Fruit fly (Drosophila melanogaster) whole organism, pupa: ENCODE data around the gene Ndc1.
A peak's percentile ranks its signal among the peaks of the same experiment; 100 is the strongest.

ENCODE experiments used
- CG10348 ChIP-seq: fragments of 200-800 bp; sonication (Bioruptor generic); IDR thresholded peaks from 2 replicates; pipeline ENCODE4 v1.3.6; 2022; ENCODE audit warnings: missing biosample characterization, missing genetic modification characterization
- CG12605 ChIP-seq: fragments of 200-800 bp; sonication (Bioruptor generic); IDR thresholded peaks from 2 replicates; pipeline ENCODE4 v1.3.6; 2022; ENCODE audit warnings: missing biosample characterization, missing genetic modification characterization
- CG13204 ChIP-seq: fragments of 200-800 bp; sonication (Bioruptor generic); optimal IDR thresholded peaks from 2 replicates; lab custom pipeline; 2018; ENCODE audit warnings: missing biosample characterization, mild to moderate bottlenecking, missing genetic modification characterization, moderate library complexity
- CG14655 ChIP-seq: fragments of 200-800 bp; sonication (Bioruptor generic); optimal IDR thresholded peaks from 3 replicates; lab custom pipeline; 2017; ENCODE audit warnings: mild to moderate bottlenecking, missing biosample characterization, missing genetic modification reagents, missing genetic modification characterization
- CG15710 ChIP-seq: fragments of 200-800 bp; sonication (Bioruptor generic); optimal IDR thresholded peaks from 2 replicates; lab custom pipeline; 2018; ENCODE audit warnings: missing biosample characterization, mild to moderate bottlenecking, missing genetic modification characterization, moderate library complexity
- CG17806 ChIP-seq: fragments of 200-800 bp; sonication (Bioruptor generic); optimal IDR thresholded peaks from 2 replicates; lab custom pipeline; 2018; ENCODE audit warnings: missing biosample characterization, mild to moderate bottlenecking, missing genetic modification characterization, moderate library complexity
- CG32121 ChIP-seq: fragments of 200-800 bp; sonication (Bioruptor generic); IDR thresholded peaks from 2 replicates; pipeline ENCODE4 v1.3.6; 2022; ENCODE audit warnings: missing biosample characterization, missing genetic modification characterization
- CG34367 ChIP-seq: fragments of 200-800 bp; sonication (Bioruptor generic); optimal IDR thresholded peaks from 2 replicates; lab custom pipeline; 2018; ENCODE audit warnings: missing biosample characterization, mild to moderate bottlenecking, missing genetic modification characterization
- CG4496 ChIP-seq: fragments of 200-800 bp; sonication (Bioruptor generic); IDR thresholded peaks from 3 replicates; pipeline ENCODE4 v1.3.6; 2022; ENCODE audit warnings: missing biosample characterization, missing genetic modification characterization
- CG8159 ChIP-seq: fragments of 200-800 bp; sonication (Bioruptor generic); optimal IDR thresholded peaks from 3 replicates; lab custom pipeline; 2018; ENCODE audit warnings: missing biosample characterization, mild to moderate bottlenecking, missing genetic modification characterization, moderate library complexity
- CG8301 ChIP-seq: fragments of 200-800 bp; sonication (Bioruptor generic); optimal IDR thresholded peaks from 2 replicates; lab custom pipeline; 2018; ENCODE audit warnings: missing biosample characterization, mild to moderate bottlenecking, missing genetic modification characterization
- CG9948 ChIP-seq: fragments of 200-800 bp; sonication (Bioruptor generic); optimal IDR thresholded peaks from 2 replicates; lab custom pipeline; 2018; ENCODE audit warnings: missing biosample characterization, mild to moderate bottlenecking, missing genetic modification characterization, moderate library complexity
- D1 ChIP-seq: fragments of 200-800 bp; sonication (Bioruptor generic); optimal IDR thresholded peaks from 2 replicates; lab custom pipeline; 2018; ENCODE audit warnings: missing biosample characterization, mild to moderate bottlenecking, missing genetic modification characterization, moderate library complexity
- EcR ChIP-seq: fragments of 200-800 bp; sonication (Bioruptor generic); optimal IDR thresholded peaks from 3 replicates; lab custom pipeline; 2019; ENCODE audit warnings: missing biosample characterization, missing genetic modification characterization, mild to moderate bottlenecking, moderate library complexity, missing genetic modification reagents
- Ets98B ChIP-seq: fragments of 200-800 bp; sonication (Bioruptor generic); IDR thresholded peaks from 2 replicates; pipeline ENCODE4 v1.3.6; 2022; ENCODE audit warnings: missing biosample characterization, missing genetic modification characterization
- Pif1A ChIP-seq: fragments of 200-800 bp; sonication (Bioruptor generic); optimal IDR thresholded peaks from 3 replicates; lab custom pipeline; 2016; ENCODE audit warnings: missing biosample characterization, missing genetic modification characterization
- Pif1B ChIP-seq: fragments of 200-800 bp; sonication (Bioruptor generic); optimal IDR thresholded peaks from 3 replicates; lab custom pipeline; 2016; ENCODE audit warnings: missing biosample characterization, missing genetic modification characterization
- Snoo ChIP-seq: fragments of 200-800 bp; sonication (Bioruptor generic); optimal IDR thresholded peaks from 3 replicates; lab custom pipeline; 2017; ENCODE audit warnings: missing biosample characterization, mild to moderate bottlenecking, missing genetic modification characterization, inconsistent platforms
- fd96Ca ChIP-seq: fragments of 200-800 bp; sonication (Bioruptor generic); IDR thresholded peaks from 3 replicates; pipeline ENCODE4 v1.3.6; 2022; ENCODE audit warnings: missing biosample characterization, missing genetic modification characterization
- gl ChIP-seq: fragments of 200-800 bp; sonication (Bioruptor generic); optimal IDR thresholded peaks from 2 replicates; lab custom pipeline; 2018; ENCODE audit warnings: missing biosample characterization, mild to moderate bottlenecking, missing genetic modification characterization
- rn ChIP-seq: fragments of 200-800 bp; sonication (Bioruptor generic); IDR thresholded peaks from 2 replicates; pipeline ENCODE4 v1.3.6; 2022; ENCODE audit warnings: missing biosample characterization, missing genetic modification characterization

Ndc1 gene

dm6 chr3R:23943843-23944356 is 19.7 kb downstream of the Ndc1 start:
- no peak for TF ChIP-seq gl
- TF ChIP-seq CG13204 (GFP tag; lab: Kevin White, UChicago): no peak
- TF ChIP-seq CG14655: no peak
- TF ChIP-seq D1 (tag; lab: Kevin White, UChicago): no peak
- no peak for TF ChIP-seq CG10348 (GFP tag; lab: Robert Waterston, UW)
- no peak for TF ChIP-seq Pif1B (GFP tag; lab: Kevin White, UChicago)
- TF ChIP-seq CG8301 (tag; lab: Kevin White, UChicago): no peak
- no peak for TF ChIP-seq CG8159
- TF ChIP-seq Snoo (tag; lab: Kevin White, UChicago): no peak
- TF ChIP-seq Ets98B (GFP tag; lab: Robert Waterston, UW): no peak
- TF ChIP-seq CG15710 (tag; lab: Kevin White, UChicago): no peak
- TF ChIP-seq CG32121: no peak
- no peak for TF ChIP-seq rn
- no peak for TF ChIP-seq CG9948 (tag; lab: Kevin White, UChicago)
- TF ChIP-seq CG12605 (GFP tag; lab: Robert Waterston, UW): no peak
- no peak for TF ChIP-seq CG17806 (tag; lab: Kevin White, UChicago)
- no peak for TF ChIP-seq EcR (GFP tag; lab: Kevin White, UChicago)

- TF ChIP-seq fd96Ca (GFP tag; lab: Robert Waterston, UW) (no peak), CG8159 (no peak), CG13204 (GFP tag; lab: Kevin White, UChicago) (no peak), CG17806 (tag; lab: Kevin White, UChicago) (no peak), CG9948 (tag; lab: Kevin White, UChicago) (no peak), CG12605 (GFP tag; lab: Robert Waterston, UW) (no peak), CG10348 (GFP tag; lab: Robert Waterston, UW) (no peak), D1 (tag; lab: Kevin White, UChicago) (no peak), Ets98B (GFP tag; lab: Robert Waterston, UW) (no peak), CG32121 (no peak), CG34367 (tag; lab: Kevin White, UChicago) (no peak), CG14655 (no peak), CG4496 (GFP tag; lab: Robert Waterston, UW) (no peak)
Observed at dm6 chr3R:23947002-23947401, 22.8 kb downstream of the Ndc1 start.

dm6 chr3R:23948324-23948465 is 24.0 kb downstream of the Ndc1 start, which contains the start of gene CG12268:
TSS of gene CG12268 (minus strand) at chr3R:23948424.
- no peak for TF ChIP-seq CG12605 (GFP tag; lab: Robert Waterston, UW)
- TF ChIP-seq CG15710 (tag; lab: Kevin White, UChicago): no peak
- no peak for TF ChIP-seq CG17806 (tag; lab: Kevin White, UChicago)
- TF ChIP-seq CG32121: no peak
- TF ChIP-seq, all 21 proteins: peak for 0

- TF ChIP-seq CG34367 (tag; lab: Kevin White, UChicago) (peak; percentile 95), CG9948 (tag; lab: Kevin White, UChicago) (peak; percentile 96), CG8301 (tag; lab: Kevin White, UChicago) (peak; percentile 89), EcR (GFP tag; lab: Kevin White, UChicago) (peak; percentile 62), CG4496 (GFP tag; lab: Robert Waterston, UW) (peak; percentile 72; the same call in 2 of the 3 replicates), Ets98B (GFP tag; lab: Robert Waterston, UW) (peak; percentile 15), gl (peak; percentile 82), CG17806 (tag; lab: Kevin White, UChicago) (peak; percentile 95), Pif1A (GFP tag; lab: Kevin White, UChicago) (peak; percentile 94), fd96Ca (GFP tag; lab: Robert Waterston, UW) (peak; percentile 50; the same call in 2 of the 3 replicates), Pif1B (GFP tag; lab: Kevin White, UChicago) (peak; percentile 93), CG14655 (peak; percentile 93), D1 (tag; lab: Kevin White, UChicago) (peak; percentile 93), CG8159 (peak; percentile 99), Snoo (tag; lab: Kevin White, UChicago) (peak; percentile 91), CG15710 (tag; lab: Kevin White, UChicago) (peak; percentile 98), CG12605 (GFP tag; lab: Robert Waterston, UW) (peak; percentile 47), CG10348 (GFP tag; lab: Robert Waterston, UW) (peak; percentile 17; the same call in 1 of the 2 replicates), CG13204 (GFP tag; lab: Kevin White, UChicago) (peak; percentile 88), CG32121 (peak; percentile 72), rn (peak; percentile 47; the same call in 1 of the 2 replicates)
Observed at dm6 chr3R:23948466-23949413, 24.5 kb downstream of the Ndc1 start.

- TF ChIP-seq CG15710 (tag; lab: Kevin White, UChicago) (no peak), CG4496 (GFP tag; lab: Robert Waterston, UW) (no peak), Pif1A (GFP tag; lab: Kevin White, UChicago) (peak; percentile 26), CG8301 (tag; lab: Kevin White, UChicago) (peak; percentile 20), CG13204 (GFP tag; lab: Kevin White, UChicago) (no peak), gl (no peak), CG34367 (tag; lab: Kevin White, UChicago) (no peak), CG10348 (GFP tag; lab: Robert Waterston, UW) (no peak), CG14655 (no peak), Pif1B (GFP tag; lab: Kevin White, UChicago) (peak; percentile 50), CG8159 (peak; percentile 3), Snoo (tag; lab: Kevin White, UChicago) (peak; percentile 3), EcR (GFP tag; lab: Kevin White, UChicago) (peak; percentile 40), CG17806 (tag; lab: Kevin White, UChicago) (no peak), CG32121 (no peak), D1 (tag; lab: Kevin White, UChicago) (no peak), rn (no peak), CG9948 (tag; lab: Kevin White, UChicago) (no peak), Ets98B (GFP tag; lab: Robert Waterston, UW) (peak; percentile 42; the same call in 1 of the 2 replicates), fd96Ca (GFP tag; lab: Robert Waterston, UW) (no peak), CG12605 (GFP tag; lab: Robert Waterston, UW) (peak; percentile 45; the same call in 1 of the 2 replicates)
Observed at dm6 chr3R:23955380-23955779, 31.2 kb downstream of the Ndc1 start.
